Worm (Caenorhabditis elegans): ENCODE measurements around the gene grl-4.

Gene grl-4

DNA sequence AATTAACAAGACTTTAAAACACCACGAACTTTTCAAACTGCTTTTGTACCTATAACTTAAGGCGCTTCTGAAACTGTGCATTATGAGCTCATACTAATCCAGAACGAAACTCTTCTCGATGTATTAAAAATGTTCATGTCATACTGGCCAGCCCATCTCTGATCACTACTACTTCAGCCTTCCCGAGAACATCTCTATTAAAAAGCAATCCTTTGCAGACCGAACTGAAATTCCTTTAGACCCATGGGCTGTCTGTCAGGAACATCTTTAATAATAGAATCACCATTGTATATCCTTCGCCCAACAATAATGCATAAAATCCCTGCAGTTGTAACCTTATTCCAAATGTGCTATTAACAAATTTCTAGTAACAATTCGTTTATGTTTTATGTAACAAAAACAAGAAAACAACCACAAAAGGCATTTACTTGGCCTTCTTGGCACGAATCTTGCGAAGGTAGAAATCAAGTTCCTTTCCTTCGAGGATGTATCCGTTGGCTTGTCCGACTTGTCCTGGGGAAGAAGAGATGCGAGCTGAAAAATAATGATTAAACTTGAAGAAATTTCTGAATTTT is 2.1 kb upstream of the grl-4 start:
- no peak for TF ChIP-seq dox-1 (GFP tag; IDR thresholded peaks at IDR 0.05)
- no peak for TF ChIP-seq nhr-179 (tag; optimal IDR thresholded peaks at IDR 0.05)
- TF ChIP-seq F52B5.7 (tag; optimal IDR thresholded peaks at IDR 0.05): no peak
- TF ChIP-seq hmg-20 (GFP tag; IDR thresholded peaks at IDR 0.05): no peak
- TF ChIP-seq attf-5 (GFP tag; optimal IDR thresholded peaks at IDR 0.05): no peak
- TF ChIP-seq cebp-2 (GFP tag; IDR thresholded peaks at IDR 0.05): no peak
- TF ChIP-seq ztf-3 (GFP tag; optimal IDR thresholded peaks at IDR 0.05): no peak
- TF ChIP-seq pbrm-1 (GFP tag; IDR thresholded peaks at IDR 0.05): no peak
- no peak for TF ChIP-seq aptf-2 (GFP tag; conservative IDR thresholded peaks at IDR 0.05)
- no peak for TF ChIP-seq sptf-2 (GFP tag; optimal IDR thresholded peaks at IDR 0.05)
- 0 out of 2 replicates have a peak, but pooled peaks have one; percentile 23 for TF ChIP-seq bed-1 (GFP tag; IDR thresholded peaks at IDR 0.05)
- TF ChIP-seq lin-54 (GFP tag; optimal IDR thresholded peaks at IDR 0.05): peak; percentile 50
- no peak for TF ChIP-seq let-526 (GFP tag; IDR thresholded peaks at IDR 0.05)
- TF ChIP-seq F23B12.7 (tag; optimal IDR thresholded peaks at IDR 0.05; ENCODE audit: insufficient read depth): no peak
- TF ChIP-seq pha-4 (tag; optimal IDR thresholded peaks at IDR 0.05): no peak
- TF ChIP-seq mxl-1 (tag; optimal IDR thresholded peaks at IDR 0.05): no peak
- TF ChIP-seq madf-10 (tag; optimal IDR thresholded peaks at IDR 0.05): no peak
- TF ChIP-seq snpc-3.4 (tag; optimal IDR thresholded peaks at IDR 0.05): peak; percentile 51
- peak; percentile 5; the same call in 1 of the 2 replicates for TF ChIP-seq lin-26 (GFP tag; IDR thresholded peaks at IDR 0.05)
- no peak for TF ChIP-seq nfya-2 (GFP tag; IDR thresholded peaks at IDR 0.05)
- TF ChIP-seq nhr-120 (GFP tag; IDR thresholded peaks at IDR 0.05): no peak
- no peak for TF ChIP-seq Y53F4B.3 (GFP tag; IDR thresholded peaks at IDR 0.05)
- no peak for TF ChIP-seq nhr-90 (tag; optimal IDR thresholded peaks at IDR 0.05)
- TF ChIP-seq T07F8.4 (tag; optimal IDR thresholded peaks at IDR 0.05): no peak
- no peak for TF ChIP-seq nhr-80 (tag; optimal IDR thresholded peaks at IDR 0.05)
- TF ChIP-seq F49E8.2 (tag; optimal IDR thresholded peaks at IDR 0.05; ENCODE audit: insufficient read depth): no peak
- no peak for TF ChIP-seq F57C9.4 (tag; optimal IDR thresholded peaks at IDR 0.05)
- TF ChIP-seq snpc-4 (GFP tag; optimal IDR thresholded peaks at IDR 0.05): no peak
- TF ChIP-seq snpc-4 (tag; optimal IDR thresholded peaks at IDR 0.05): peak in 1 of 4 experiments; percentile 57
- 0 out of 2 replicates have a peak, but pooled peaks have one; percentile 28 for TF ChIP-seq nfyb-1 (GFP tag; IDR thresholded peaks at IDR 0.05)
- peak; percentile 31 for TF ChIP-seq unc-130 (GFP tag; optimal IDR thresholded peaks at IDR 0.05)
- TF ChIP-seq F37B4.10 (GFP tag; IDR thresholded peaks at IDR 0.05): no peak
- no peak for TF ChIP-seq Y67H2A.10 (GFP tag; conservative IDR thresholded peaks at IDR 0.05)
- TF ChIP-seq B0035.1 (tag; optimal IDR thresholded peaks at IDR 0.05): no peak
- TF ChIP-seq rpc-1 (optimal IDR thresholded peaks at IDR 0.05): no peak
- no peak for TF ChIP-seq rpc-1 (tag; optimal IDR thresholded peaks at IDR 0.05)
- TF ChIP-seq hsf-1 (GFP tag; IDR thresholded peaks at IDR 0.05): 0 out of 2 replicates have a peak, but pooled peaks have one; percentile 58
- TF ChIP-seq F55B11.4 (tag; optimal IDR thresholded peaks at IDR 0.05; ENCODE audit: borderline replicate concordance, insufficient read depth): no peak
- TF ChIP-seq ccch-3 (GFP tag; optimal IDR thresholded peaks at IDR 0.05): no peak
- peak; percentile 40 for TF ChIP-seq F33H1.4 (GFP tag; IDR thresholded peaks at IDR 0.05)
- no peak for TF ChIP-seq egl-44 (GFP tag; IDR thresholded peaks at IDR 0.05)
- no peak for TF ChIP-seq ets-4 (GFP tag; optimal IDR thresholded peaks at IDR 0.05)
- no peak; the same call in none of the 2 replicates for TF ChIP-seq madf-6 (GFP tag; IDR thresholded peaks at IDR 0.05)
- TF ChIP-seq efl-1 (GFP tag; optimal IDR thresholded peaks at IDR 0.05): no peak
- TF ChIP-seq Y56A3A.18 (GFP tag; IDR thresholded peaks at IDR 0.05): no peak
- TF ChIP-seq xnd-1 (tag; optimal IDR thresholded peaks at IDR 0.05): no peak
- no peak for TF ChIP-seq aptf-3 (GFP tag; IDR thresholded peaks at IDR 0.05)
- TF ChIP-seq ama-1 (optimal IDR thresholded peaks at IDR 0.05): no peak
- peak in 1 of 2 experiments; percentile 58 for TF ChIP-seq ama-1 (GFP tag; optimal IDR thresholded peaks at IDR 0.05)
- TF ChIP-seq ekl-4 (GFP tag; IDR thresholded peaks at IDR 0.05): peak; percentile 71; the same call in 1 of the 2 replicates
